Fruit fly (Drosophila melanogaster) whole organism, embryonic: ENCODE results near the gene CG12279.
"Not testable (repeated sequence)": the region's sequence is repeated elsewhere in the genome, so short reads cannot be mapped to it uniquely, and the experiment has no call there.

Source experiments
- Aef1 ChIP-seq: fragments of 200-800 bp; sonication (Bioruptor generic); IDR thresholded peaks from 3 replicates; pipeline ENCODE4 v1.3.6; 2022; ENCODE audit warnings: missing biosample characterization, missing genetic modification characterization
- Atf-2 ChIP-seq: fragments of 200-800 bp; sonication (Bioruptor generic); optimal IDR thresholded peaks from 2 replicates; lab custom pipeline; 2016; ENCODE audit warnings: missing biosample characterization, missing genetic modification characterization
- BEAF-32 ChIP-seq: fragments of 200-800 bp; sonication (Bioruptor generic); optimal IDR thresholded peaks from 3 replicates; lab custom pipeline; 2017; ENCODE audit warnings: missing biosample characterization, missing genetic modification characterization, mild to moderate bottlenecking, moderate library complexity, missing genetic modification reagents
- CG1024 ChIP-seq: fragments of 200-800 bp; sonication (Bioruptor generic); IDR thresholded peaks from 2 replicates; pipeline ENCODE4 v1.3.6; 2022; ENCODE audit warnings: missing biosample characterization, missing genetic modification characterization
- CG11093 ChIP-seq: fragments of 200-800 bp; sonication (Bioruptor generic); IDR thresholded peaks from 3 replicates; pipeline ENCODE4 v1.3.6; 2022; ENCODE audit warnings: missing biosample characterization, missing genetic modification characterization
- CG11456 ChIP-seq: fragments of 200-800 bp; sonication (Bioruptor generic); IDR thresholded peaks from 3 replicates; pipeline ENCODE4 v1.3.6; 2022; ENCODE audit warnings: missing biosample characterization, missing genetic modification characterization
- CG14441 ChIP-seq: fragments of 200-800 bp; sonication (Bioruptor generic); IDR thresholded peaks from 2 replicates; pipeline ENCODE4 v1.3.6; 2022; ENCODE audit warnings: missing biosample characterization, missing genetic modification characterization
- CG17802 ChIP-seq: fragments of 200-800 bp; sonication (Bioruptor generic); optimal IDR thresholded peaks from 2 replicates; lab custom pipeline; 2018; ENCODE audit warnings: missing biosample characterization, mild to moderate bottlenecking, missing genetic modification characterization, moderate library complexity
- CG30020 ChIP-seq: fragments of 200-800 bp; optimal IDR thresholded peaks from 2 replicates; lab custom pipeline; 2019; ENCODE audit warnings: missing biosample characterization, mild to moderate bottlenecking, missing genetic modification characterization, moderate library complexity
- CG34422 ChIP-seq: fragments of 200-800 bp; sonication (Bioruptor generic); IDR thresholded peaks from 3 replicates; pipeline ENCODE4 v1.3.6; 2022; ENCODE audit warnings: missing biosample characterization, missing genetic modification characterization
- CG3847 ChIP-seq: fragments of 200-800 bp; sonication (Bioruptor generic); IDR thresholded peaks from 2 replicates; pipeline ENCODE4 v1.3.6; 2022; ENCODE audit warnings: missing biosample characterization, missing genetic modification characterization
- CG3995 ChIP-seq: fragments of 200-800 bp; sonication (Bioruptor generic); optimal IDR thresholded peaks from 3 replicates; lab custom pipeline; 2016; ENCODE audit warnings: missing biosample characterization, missing genetic modification characterization
- CG4424 ChIP-seq: fragments of 200-800 bp; sonication (Bioruptor generic); optimal IDR thresholded peaks from 3 replicates; lab custom pipeline; 2016; ENCODE audit warnings: missing biosample characterization, missing genetic modification characterization
- CG4730 ChIP-seq: fragments of 200-800 bp; sonication (Bioruptor generic); IDR thresholded peaks from 2 replicates; pipeline ENCODE4 v1.3.6; 2022; ENCODE audit warnings: missing biosample characterization, missing genetic modification characterization
- CG6654 ChIP-seq: fragments of 200-800 bp; sonication (Bioruptor generic); optimal IDR thresholded peaks from 2 replicates; lab custom pipeline; 2017; ENCODE audit warnings: missing biosample characterization, mild to moderate bottlenecking, missing genetic modification characterization
- CG9797 ChIP-seq: fragments of 200-800 bp; sonication (Bioruptor generic); optimal IDR thresholded peaks from 3 replicates; lab custom pipeline; 2018; ENCODE audit warnings: missing biosample characterization, mild to moderate bottlenecking, missing genetic modification characterization
- CG9817 ChIP-seq: fragments of 200-800 bp; sonication (Bioruptor generic); optimal IDR thresholded peaks from 2 replicates; lab custom pipeline; 2018; ENCODE audit warnings: missing biosample characterization, mild to moderate bottlenecking, missing genetic modification characterization, moderate library complexity
- CG9932 ChIP-seq: fragments of 200-800 bp; sonication (Bioruptor generic); IDR thresholded peaks from 2 replicates; pipeline ENCODE4 v1.3.6; 2022; ENCODE audit warnings: missing biosample characterization, missing genetic modification characterization
- Dfd ChIP-seq, 2 experiments: fragments of >200 bp; optimal IDR thresholded peaks; 2 replicates each; lab custom pipeline; 2017; ENCODE audit warnings: missing biosample characterization in 2 of 2, missing genetic modification characterization in 2 of 2
- Dp ChIP-seq: fragments of 200-800 bp; sonication (Bioruptor generic); optimal IDR thresholded peaks from 2 replicates; lab custom pipeline; 2018; ENCODE audit warnings: missing biosample characterization, mild to moderate bottlenecking, missing genetic modification characterization, moderate library complexity
- Gug ChIP-seq: fragments of 200-800 bp; sonication (Bioruptor generic); IDR thresholded peaks from 4 replicates; pipeline ENCODE4 v1.3.6; 2022; ENCODE audit warnings: missing biosample characterization, missing genetic modification characterization
- HmgZ ChIP-seq: fragments of 200-800 bp; sonication (Bioruptor generic); optimal IDR thresholded peaks from 2 replicates; lab custom pipeline; 2018; ENCODE audit warnings: missing biosample characterization, mild to moderate bottlenecking, missing genetic modification characterization
- Hr3 ChIP-seq: fragments of 200-800 bp; sonication (Bioruptor generic); optimal IDR thresholded peaks from 3 replicates; lab custom pipeline; 2016; ENCODE audit warnings: missing biosample characterization, missing genetic modification characterization
- Lhr ChIP-seq: fragments of 200-800 bp; sonication (Bioruptor generic); optimal IDR thresholded peaks from 3 replicates; lab custom pipeline; 2017; ENCODE audit warnings: mild to moderate bottlenecking, missing biosample characterization, missing genetic modification reagents, missing genetic modification characterization
- Med ChIP-seq: fragments of 200-800 bp; sonication (Bioruptor generic); peaks from one replicate; lab custom pipeline; 2016; ENCODE audit warnings: missing biosample characterization, missing genetic modification characterization, mild to moderate bottlenecking, inconsistent platforms, moderate library complexity
- NFAT ChIP-seq: fragments of 200-800 bp; sonication (Bioruptor generic); IDR thresholded peaks from 2 replicates; pipeline ENCODE4 v1.3.6; 2022; ENCODE audit warnings: missing biosample characterization, missing genetic modification characterization
- Pdp1 ChIP-seq, 2 experiments: fragments of 200-800 bp; sonication (Bioruptor generic); optimal IDR thresholded peaks; 3 replicates each; lab custom pipeline; 2016; ENCODE audit warnings: missing biosample characterization in 2 of 2, missing genetic modification characterization in 2 of 2, mild to moderate bottlenecking in 1 of 2, moderate library complexity in 1 of 2
- Ptx1 ChIP-seq: fragments of 200-800 bp; sonication (Bioruptor generic); IDR thresholded peaks from 2 replicates; pipeline ENCODE4 v1.3.6; 2022; ENCODE audit warnings: missing biosample characterization, missing genetic modification characterization
- Sry-δ ChIP-seq: fragments of 200-800 bp; sonication (Bioruptor generic); optimal IDR thresholded peaks from 2 replicates; lab custom pipeline; 2016; ENCODE audit warnings: missing biosample characterization, missing genetic modification characterization
- jumu ChIP-seq: fragments of 200-800 bp; sonication (Bioruptor generic); optimal IDR thresholded peaks from 3 replicates; lab custom pipeline; 2016; ENCODE audit warnings: missing biosample characterization, missing genetic modification characterization
- ken ChIP-seq: fragments of 200-800 bp; sonication (Bioruptor generic); IDR thresholded peaks from 3 replicates; pipeline ENCODE4 v1.3.6; 2022; ENCODE audit warnings: missing biosample characterization, missing genetic modification characterization
- lola ChIP-seq, 3 experiments: fragments of >200 bp in 2 of 3; fragments of 200-800 bp in 1 of 3; sonication (Bioruptor generic) in 1 of 3; optimal IDR thresholded peaks; 2 replicates each; lab custom pipeline; 2017 to 2019; ENCODE audit warnings: missing biosample characterization in 3 of 3, missing genetic modification characterization in 3 of 3, mild to moderate bottlenecking in 1 of 3, moderate library complexity in 1 of 3
- phol ChIP-seq: fragments of 200-800 bp; sonication (Bioruptor generic); optimal IDR thresholded peaks from 3 replicates; lab custom pipeline; 2018; ENCODE audit warnings: missing biosample characterization, mild to moderate bottlenecking, missing genetic modification characterization, moderate library complexity
- prd ChIP-seq, 3 experiments: fragments of >200 bp in 2 of 3; fragments of 200-800 bp in 1 of 3; sonication (Bioruptor generic) in 1 of 3; optimal IDR thresholded peaks in 2 of 3; IDR thresholded peaks in 1 of 3; 2 replicates in 2 of 3; 3 replicates in 1 of 3; pipeline versions ENCODE4 v1.3.6 to Lab custom; 2017 to 2022; ENCODE audit warnings: missing biosample characterization in 1 of 3, missing genetic modification characterization in 1 of 3
- ranshi ChIP-seq: fragments of 200-800 bp; sonication (Bioruptor generic); IDR thresholded peaks from 2 replicates; pipeline ENCODE4 v1.3.6; 2022; ENCODE audit warnings: missing biosample characterization, missing genetic modification characterization
- row ChIP-seq: fragments of 200-800 bp; sonication (Bioruptor generic); IDR thresholded peaks from 3 replicates; pipeline ENCODE4 v1.3.6; 2022; ENCODE audit warnings: missing biosample characterization, missing genetic modification characterization
- sens ChIP-seq: fragments of 200-800 bp; sonication (Bioruptor generic); peaks from one replicate; lab custom pipeline; 2016; ENCODE audit warnings: missing biosample characterization, missing genetic modification characterization
- sisA ChIP-seq: fragments of 200-800 bp; sonication (Bioruptor generic); IDR thresholded peaks from 2 replicates; pipeline ENCODE4 v1.3.6; 2022; ENCODE audit warnings: missing biosample characterization, missing genetic modification characterization
- slbo ChIP-seq: fragments of 200-800 bp; sonication (Bioruptor generic); IDR thresholded peaks from 2 replicates; pipeline ENCODE4 v1.3.6; 2022; ENCODE audit warnings: missing biosample characterization, missing genetic modification characterization
- sob ChIP-seq: fragments of 200-800 bp; sonication (Bioruptor generic); IDR thresholded peaks from 2 replicates; pipeline ENCODE4 v1.3.6; 2022; ENCODE audit warnings: missing biosample characterization, missing genetic modification characterization
- ssp ChIP-seq: fragments of 200-800 bp; sonication (Bioruptor generic); IDR thresholded peaks from 2 replicates; pipeline ENCODE4 v1.3.6; 2022; ENCODE audit warnings: missing biosample characterization, missing genetic modification characterization
- stwl ChIP-seq: fragments of 200-800 bp; sonication (Bioruptor generic); optimal IDR thresholded peaks from 3 replicates; lab custom pipeline; 2018; ENCODE audit warnings: missing biosample characterization, mild to moderate bottlenecking, missing genetic modification characterization, moderate library complexity
- vvl ChIP-seq: fragments of 200-800 bp; sonication (Bioruptor generic); IDR thresholded peaks from 2 replicates; pipeline ENCODE4 v1.3.6; 2022; ENCODE audit warnings: missing biosample characterization, missing genetic modification characterization
- zen2 ChIP-seq: fragments of 200-800 bp; sonication (Bioruptor generic); IDR thresholded peaks from 3 replicates; pipeline ENCODE4 v1.3.6; 2022; ENCODE audit warnings: missing biosample characterization, missing genetic modification characterization; ENCODE audit not compliant: partially characterized antibody
- zfh1 ChIP-seq: fragments of 200-800 bp; sonication (Bioruptor generic); IDR thresholded peaks from 3 replicates; pipeline ENCODE4 v1.3.6; 2022; ENCODE audit warnings: missing biosample characterization, missing genetic modification characterization

CG12279 gene

DNA sequence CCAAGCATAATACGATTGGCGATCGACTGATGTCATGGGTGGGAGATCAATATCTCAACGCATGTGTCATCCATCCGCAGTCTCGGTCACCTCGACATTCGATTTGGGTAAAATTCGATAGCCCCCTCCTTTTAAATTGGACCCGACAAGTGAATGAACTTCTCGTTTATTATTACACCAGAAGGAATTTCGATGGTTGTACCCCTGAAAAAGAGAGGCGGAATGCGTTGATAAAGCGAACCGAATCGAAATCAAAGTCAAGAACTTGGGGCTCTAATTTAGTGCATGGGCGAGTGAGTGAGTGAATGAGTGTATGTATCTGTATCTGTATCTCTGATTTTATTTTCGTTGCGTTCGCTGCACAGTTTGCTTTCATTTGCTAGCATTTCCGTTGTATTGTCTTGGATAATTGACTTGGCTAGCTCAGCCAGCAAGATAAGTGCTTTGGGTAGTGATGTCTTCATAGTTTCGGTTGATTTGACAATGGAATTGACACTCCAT is 2.9 kb upstream of the CG12279 start (continued):
- TF ChIP-seq zen2 (GFP tag; lab: Robert Waterston, UW) (no peak), HmgZ (tag; lab: Kevin White, UChicago) (no peak), CG11093 (no peak), CG6654 (GFP tag; lab: Kevin White, UChicago) (no peak), CG4424 (GFP tag; lab: Kevin White, UChicago) (no peak)

dm6 chr3R:12712178-12713172 is 7.6 kb downstream of the CG12279 start, which contains the start of gene PolQ:
Gene PolQ (minus strand): TSS chr3R:12712299.
- TF ChIP-seq CG14441 (GFP tag; lab: Robert Waterston, UW) (peak; percentile 30; the same call in 1 of the 2 replicates), NFAT (peak; percentile 48; the same call in 1 of the 2 replicates), Lhr (GFP tag; lab: Kevin White, UChicago) (peak; percentile 96), Sry-δ (GFP tag; lab: Kevin White, UChicago) (peak; percentile 10), BEAF-32 (GFP tag; lab: Kevin White, UChicago) (peak; percentile 31), Aef1 (GFP tag; lab: Robert Waterston, UW) (peak; percentile 39; the same call in 1 of the 3 replicates), CG11456 (GFP tag; lab: Robert Waterston, UW) (peak; percentile 64; the same call in 2 of the 3 replicates), jumu (GFP tag; lab: Kevin White, UChicago) (peak; percentile 19), CG1024 (GFP tag; lab: Robert Waterston, UW) (peak; percentile 80), ssp (GFP tag; lab: Robert Waterston, UW) (peak; percentile 100), Gug (GFP tag; lab: Robert Waterston, UW) (peak; percentile 46; the same call in 2 of the 4 replicates), CG4730 (GFP tag; lab: Robert Waterston, UW) (0 out of 2 replicates have a peak, but pooled peaks have one; percentile 20), sob (peak; percentile 30), phol (tag; lab: Kevin White, UChicago) (peak; percentile 10), Atf-2 (peak; percentile 9), slbo (peak; percentile 66), Dfd (GFP tag; optimal IDR thresholded peaks at IDR 0.05; lab: Kevin White, UChicago) (peak in 1 of 2 experiments; percentile 97), sens (peak; percentile 53), zfh1 (GFP tag; lab: Robert Waterston, UW) (peak; percentile 48; the same call in 1 of the 3 replicates), CG30020 (tag; lab: Kevin White, UChicago) (peak; percentile 94), Ptx1 (GFP tag; lab: Robert Waterston, UW) (peak; percentile 25; the same call in 1 of the 2 replicates), CG9932 (GFP tag; lab: Robert Waterston, UW) (peak; percentile 42), prd (GFP tag; IDR thresholded peaks at IDR 0.05; lab: Robert Waterston, UW) (peak; percentile 63; the same call in 1 of the 3 replicates), sisA (GFP tag; lab: Robert Waterston, UW) (peak; percentile 60), ken (GFP tag; lab: Robert Waterston, UW) (peak; percentile 53; the same call in 1 of the 3 replicates), row (peak; percentile 74), Dp (GFP tag; lab: Kevin White, UChicago) (peak; percentile 61), Med (peak; percentile 35), Hr3 (peak; percentile 6), CG9797 (GFP tag; lab: Kevin White, UChicago) (peak; percentile 57), Pdp1 (GFP tag; optimal IDR thresholded peaks at IDR 0.05; lab: Kevin White, UChicago) (peak in 1 of 2 experiments; percentile 42), CG3847 (GFP tag; lab: Robert Waterston, UW) (peak; percentile 62), CG34422 (GFP tag; lab: Robert Waterston, UW) (peak; percentile 48; the same call in 2 of the 3 replicates), vvl (GFP tag; lab: Robert Waterston, UW) (peak; percentile 31; the same call in 1 of the 2 replicates), lola (GFP tag; optimal IDR thresholded peaks at IDR 0.05; lab: Kevin White, UChicago) (peak in 1 of 3 experiments; percentile 90), CG9817 (tag; lab: Kevin White, UChicago) (peak; percentile 11), stwl (tag; lab: Kevin White, UChicago) (peak; percentile 24), CG17802 (tag; lab: Kevin White, UChicago) (peak; percentile 69), ranshi (peak; percentile 48; the same call in 1 of the 2 replicates), CG3995 (GFP tag; lab: Kevin White, UChicago) (peak; percentile 15)
- not testable (repeated sequence) for TF ChIP-seq prd (optimal IDR thresholded peaks at IDR 0.05; lab: Kevin White, UChicago)
